Worm (Caenorhabditis elegans) whole organism, late embryonic: Measurements from ENCODE around the gene rnp-7.

Experiments
- C08G9.2 ChIP-seq: sonication (generic microtip); optimal IDR thresholded peaks from 2 replicates; lab custom pipeline; 2016; ENCODE audit warnings: mild to moderate bottlenecking, missing genetic modification characterization, moderate library complexity, missing compliant biosample characterization
- K02D7.2 ChIP-seq: sonication (generic microtip); optimal IDR thresholded peaks from 2 replicates; lab custom pipeline; 2017; ENCODE audit warnings: mild to moderate bottlenecking, missing genetic modification characterization, missing compliant biosample characterization
- K09A11.1 ChIP-seq: sonication (generic microtip); optimal IDR thresholded peaks from 2 replicates; lab custom pipeline; 2017; ENCODE audit warnings: antibody characterized with exemption, mild to moderate bottlenecking, missing genetic modification characterization, missing compliant biosample characterization; ENCODE audit not compliant: insufficient read depth
- T23F11.4 ChIP-seq: fragments of 200-800 bp; sonication (Bioruptor generic); optimal IDR thresholded peaks from 2 replicates; lab custom pipeline; 2018; ENCODE audit warnings: mild to moderate bottlenecking, missing genetic modification characterization, missing compliant biosample characterization
- ahr-1 ChIP-seq: sonication (generic microtip); optimal IDR thresholded peaks from 2 replicates; lab custom pipeline; 2016; ENCODE audit warnings: missing genetic modification characterization, missing compliant biosample characterization
- ceh-14 ChIP-seq: sonication (generic microtip); optimal IDR thresholded peaks from 2 replicates; lab custom pipeline; 2016; ENCODE audit warnings: missing genotype, missing genetic modification characterization, missing compliant biosample characterization
- ceh-19 ChIP-seq: fragments of 200-800 bp; sonication (Bioruptor generic); optimal IDR thresholded peaks from 2 replicates; lab custom pipeline; 2018; ENCODE audit warnings: mild to moderate bottlenecking, missing genetic modification characterization, missing compliant biosample characterization
- ceh-2 ChIP-seq: sonication (generic microtip); optimal IDR thresholded peaks from 2 replicates; lab custom pipeline; 2016; ENCODE audit warnings: missing genotype, missing genetic modification characterization, missing compliant biosample characterization
- ceh-22 ChIP-seq: sonication (generic microtip); optimal IDR thresholded peaks from 2 replicates; lab custom pipeline; 2017; ENCODE audit warnings: missing biosample characterization, missing genetic modification characterization
- ceh-31 ChIP-seq: sonication (generic microtip); optimal IDR thresholded peaks from 2 replicates; lab custom pipeline; 2016; ENCODE audit warnings: missing genetic modification characterization, missing compliant biosample characterization
- ceh-45 ChIP-seq: fragments of 200-800 bp; sonication (Bioruptor generic); IDR thresholded peaks from 2 replicates; pipeline ENCODE4 v1.3.6; 2022; ENCODE audit warnings: missing genetic modification reagents, missing genetic modification characterization, missing compliant biosample characterization
- ceh-48 ChIP-seq: sonication (generic microtip); optimal IDR thresholded peaks from 2 replicates; lab custom pipeline; 2016; ENCODE audit warnings: missing genetic modification characterization, inconsistent platforms, missing compliant biosample characterization
- ceh-6 ChIP-seq: fragments of 200-800 bp; sonication (Bioruptor generic); optimal IDR thresholded peaks from 2 replicates; lab custom pipeline; 2018; ENCODE audit warnings: mild to moderate bottlenecking, missing genetic modification characterization, missing compliant biosample characterization
- ceh-9 ChIP-seq: sonication (generic microtip); optimal IDR thresholded peaks from 2 replicates; lab custom pipeline; 2016; ENCODE audit warnings: mild to moderate bottlenecking, missing genetic modification characterization, inconsistent platforms, missing compliant biosample characterization
- dmd-4 ChIP-seq: sonication (generic microtip); optimal IDR thresholded peaks from 2 replicates; lab custom pipeline; 2016; ENCODE audit warnings: borderline replicate concordance, missing genetic modification characterization, missing compliant biosample characterization
- elt-2 ChIP-seq: sonication (generic microtip); optimal IDR thresholded peaks from 2 replicates; lab custom pipeline; 2016; ENCODE audit warnings: missing genetic modification reagents, missing genetic modification characterization, missing compliant biosample characterization
- ets-4 ChIP-seq: sonication (generic microtip); optimal IDR thresholded peaks from 2 replicates; lab custom pipeline; 2016; ENCODE audit warnings: missing genetic modification characterization, missing compliant biosample characterization
- fax-1 ChIP-seq: sonication (generic microtip); optimal IDR thresholded peaks from 2 replicates; lab custom pipeline; 2016; ENCODE audit warnings: missing genotype, missing genetic modification characterization, missing compliant biosample characterization
- fkh-6 ChIP-seq: sonication (generic microtip); optimal IDR thresholded peaks from 2 replicates; lab custom pipeline; 2016; ENCODE audit warnings: missing genetic modification characterization, missing compliant biosample characterization
- gmeb-2 ChIP-seq: sonication (generic microtip); optimal IDR thresholded peaks from 2 replicates; lab custom pipeline; 2016; ENCODE audit warnings: missing genetic modification characterization, inconsistent platforms, missing compliant biosample characterization
- hlh-15 ChIP-seq: sonication (generic microtip); optimal IDR thresholded peaks from 2 replicates; lab custom pipeline; 2016; ENCODE audit warnings: missing genetic modification characterization, missing compliant biosample characterization
- hlh-6 ChIP-seq: sonication (generic microtip); optimal IDR thresholded peaks from 2 replicates; lab custom pipeline; 2016; ENCODE audit warnings: missing genotype, missing genetic modification characterization, missing compliant biosample characterization
- hlh-8 ChIP-seq: sonication (generic microtip); optimal IDR thresholded peaks from 2 replicates; lab custom pipeline; 2016; ENCODE audit warnings: missing genotype, missing genetic modification characterization, missing compliant biosample characterization
- lin-11 ChIP-seq: fragments of 200-800 bp; sonication (Bioruptor generic); optimal IDR thresholded peaks from 2 replicates; lab custom pipeline; 2018; ENCODE audit warnings: mild to moderate bottlenecking, missing genetic modification characterization, missing compliant biosample characterization
- madf-2 ChIP-seq: sonication (generic microtip); optimal IDR thresholded peaks from 2 replicates; lab custom pipeline; 2017; ENCODE audit warnings: missing genetic modification characterization, missing compliant biosample characterization
- mec-3 ChIP-seq: sonication (generic microtip); optimal IDR thresholded peaks from 2 replicates; lab custom pipeline; 2016; ENCODE audit warnings: borderline replicate concordance, missing genetic modification characterization, missing compliant biosample characterization
- nhr-11 ChIP-seq: fragments of 150-350 bp; optimal IDR thresholded peaks from 2 replicates; lab custom pipeline; 2014; ENCODE audit warnings: missing biosample characterization, missing genetic modification characterization
- nhr-232 ChIP-seq: sonication (generic microtip); optimal IDR thresholded peaks from 2 replicates; lab custom pipeline; 2016; ENCODE audit warnings: missing genetic modification characterization, missing compliant biosample characterization
- odd-2 ChIP-seq: sonication (generic microtip); optimal IDR thresholded peaks from 2 replicates; lab custom pipeline; 2017; ENCODE audit warnings: antibody characterized with exemption, mild to moderate bottlenecking, missing genetic modification characterization, missing compliant biosample characterization
- pat-9 ChIP-seq: fragments of 200-800 bp; sonication (Bioruptor generic); optimal IDR thresholded peaks from 2 replicates; lab custom pipeline; 2018; ENCODE audit warnings: mild to moderate bottlenecking, missing genetic modification characterization, moderate library complexity, missing compliant biosample characterization
- pax-1 ChIP-seq: fragments of 150-350 bp; optimal IDR thresholded peaks from 2 replicates; lab custom pipeline; 2014; ENCODE audit warnings: missing biosample characterization, missing genetic modification characterization
- pha-2 ChIP-seq: sonication (generic microtip); optimal IDR thresholded peaks from 2 replicates; lab custom pipeline; 2017; ENCODE audit warnings: mild to moderate bottlenecking, missing genetic modification characterization, missing compliant biosample characterization
- pqm-1 ChIP-seq: sonication (generic microtip); optimal IDR thresholded peaks from 2 replicates; lab custom pipeline; 2016; ENCODE audit warnings: missing genetic modification characterization, missing compliant biosample characterization
- pros-1 ChIP-seq: fragments of 150-350 bp; optimal IDR thresholded peaks from 2 replicates; lab custom pipeline; 2014; ENCODE audit warnings: missing biosample characterization, missing genetic modification reagents, missing genetic modification characterization
- ref-2 ChIP-seq: sonication (generic microtip); optimal IDR thresholded peaks from 2 replicates; lab custom pipeline; 2016; ENCODE audit warnings: missing genetic modification characterization, missing compliant biosample characterization
- sox-2 ChIP-seq: fragments of 200-800 bp; sonication (Bioruptor generic); IDR thresholded peaks from 2 replicates; pipeline ENCODE4 v1.3.6; 2022; ENCODE audit warnings: missing genetic modification reagents, missing genetic modification characterization, missing compliant biosample characterization
- sox-4 ChIP-seq: sonication (generic microtip); optimal IDR thresholded peaks from 2 replicates; lab custom pipeline; 2017; ENCODE audit warnings: mild to moderate bottlenecking, missing genetic modification characterization, inconsistent platforms, missing compliant biosample characterization
- syd-9 ChIP-seq: sonication (generic microtip); optimal IDR thresholded peaks from 2 replicates; lab custom pipeline; 2016; ENCODE audit warnings: mild to moderate bottlenecking, missing genetic modification characterization, moderate library complexity, missing compliant biosample characterization
- tbx-2 ChIP-seq: sonication (generic microtip); optimal IDR thresholded peaks from 2 replicates; lab custom pipeline; 2016; ENCODE audit warnings: missing genetic modification characterization, missing compliant biosample characterization
- ttx-3 ChIP-seq: sonication (generic microtip); optimal IDR thresholded peaks from 2 replicates; lab custom pipeline; 2016; ENCODE audit warnings: missing genetic modification reagents, missing genetic modification characterization, missing compliant biosample characterization
- unc-3 ChIP-seq, 2 experiments: fragments of 200-800 bp in 1 of 2; sonication (Bioruptor generic) in 1 of 2; sonication (generic microtip) in 1 of 2; conservative IDR thresholded peaks in 1 of 2; optimal IDR thresholded peaks in 1 of 2; 2 replicates each; pipeline versions ENCODE4 v1.3.6 to Lab custom; 2016 to 2022; ENCODE audit warnings: missing compliant biosample characterization in 2 of 2, missing genetic modification characterization in 2 of 2, missing genetic modification reagents in 1 of 2
- unc-86 ChIP-seq: sonication (generic microtip); optimal IDR thresholded peaks from 2 replicates; lab custom pipeline; 2016; ENCODE audit warnings: missing genetic modification characterization, missing compliant biosample characterization
- zip-5 ChIP-seq: sonication (generic microtip); optimal IDR thresholded peaks from 2 replicates; lab custom pipeline; 2016; ENCODE audit warnings: missing genetic modification characterization, missing compliant biosample characterization
- ztf-16 ChIP-seq: sonication (generic microtip); optimal IDR thresholded peaks from 2 replicates; lab custom pipeline; 2017; ENCODE audit warnings: missing genetic modification characterization, missing compliant biosample characterization

rnp-7 gene

DNA sequence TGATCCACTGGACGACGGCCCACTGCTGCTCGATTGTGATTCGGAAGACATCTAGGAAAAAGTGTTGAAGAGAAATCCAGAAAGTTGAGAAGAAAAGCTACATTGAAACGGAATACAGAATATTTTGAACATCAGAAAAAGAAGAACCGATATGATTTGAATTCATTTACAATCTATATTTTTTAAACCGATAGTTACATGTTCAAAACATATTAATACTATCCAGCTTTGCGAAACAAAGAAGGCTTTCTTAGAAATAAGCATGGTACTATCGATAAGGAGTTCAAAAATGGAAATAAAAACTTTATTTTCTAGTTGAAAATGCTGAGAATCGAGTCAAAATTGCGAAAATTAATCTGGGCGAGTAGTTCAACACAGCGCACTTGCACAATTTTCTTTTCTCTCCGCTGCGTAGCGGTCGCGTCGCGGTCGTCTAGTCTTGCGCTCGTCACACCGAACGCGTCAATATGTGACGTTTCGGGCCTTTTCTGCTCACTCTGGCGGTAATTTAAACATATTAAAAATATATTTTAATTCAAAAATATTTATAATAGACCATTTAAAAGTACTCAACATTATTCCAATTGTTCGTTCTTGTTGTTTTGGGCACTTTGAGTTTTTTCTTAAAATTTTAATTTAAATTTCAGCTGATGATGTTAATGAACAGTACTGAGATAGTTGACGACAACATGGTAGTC lies 1.3 kb upstream of the rnp-7 start, which contains the start of the genes syf-2 and K04G7.1 (continued):
- no peak for TF ChIP-seq ceh-45 (GFP tag; lab: Robert Waterston, UW)
- no peak for TF ChIP-seq odd-2 (tag; lab: Kevin White, UChicago)
- TF ChIP-seq pros-1: peak; percentile 5
- no peak for TF ChIP-seq ttx-3
- no peak for TF ChIP-seq dmd-4 (tag; lab: Kevin White, UChicago)
- TF ChIP-seq zip-5: no peak
- TF ChIP-seq gmeb-2 (tag; lab: Kevin White, UChicago): no peak
- peak; percentile 42 for TF ChIP-seq K09A11.1 (tag; lab: Kevin White, UChicago)
- no peak for TF ChIP-seq madf-2 (tag; lab: Kevin White, UChicago)
- no peak for TF ChIP-seq hlh-15 (tag; lab: Kevin White, UChicago)
- no peak for TF ChIP-seq mec-3 (tag; lab: Kevin White, UChicago)
- no peak for TF ChIP-seq unc-86 (tag; lab: Kevin White, UChicago)
- no peak for TF ChIP-seq lin-11 (tag; lab: Kevin White, UChicago)
- no peak for TF ChIP-seq syd-9 (tag; lab: Kevin White, UChicago)
- TF ChIP-seq tbx-2 (tag; lab: Kevin White, UChicago): peak; percentile 72
- no peak for TF ChIP-seq pax-1 (tag; lab: Kevin White, UChicago)
- TF ChIP-seq, all 69 proteins: peak for 16

DNA sequence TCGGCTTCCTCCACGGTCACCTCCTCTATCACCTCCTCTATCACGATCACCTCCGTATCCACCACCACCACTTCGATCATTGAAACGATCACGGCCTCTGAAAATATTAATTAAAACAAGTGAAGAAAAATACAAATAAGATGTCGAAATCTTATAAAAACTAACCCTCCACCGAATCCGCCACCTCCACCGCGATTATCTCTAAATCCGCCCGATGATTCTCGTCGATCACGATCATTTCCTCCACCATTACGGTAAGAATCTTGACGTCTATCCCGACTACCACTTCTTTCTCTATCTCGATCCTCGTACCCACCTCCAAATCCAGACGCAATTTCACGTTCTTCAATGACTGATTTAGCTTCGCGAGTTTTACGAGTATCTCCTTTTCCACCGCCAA lies 1.7 kb downstream of the rnp-7 start:
- no peak for TF ChIP-seq ahr-1
- no peak for TF ChIP-seq lin-11 (tag; lab: Kevin White, UChicago)
- no peak for TF ChIP-seq pax-1 (tag; lab: Kevin White, UChicago)
- TF ChIP-seq ztf-16 (tag; lab: Kevin White, UChicago): no peak
- no peak for TF ChIP-seq T23F11.4 (GFP tag; lab: Kevin White, UChicago)
- no peak for TF ChIP-seq nhr-11 (tag; lab: Kevin White, UChicago)
- TF ChIP-seq ets-4: no peak
- TF ChIP-seq fkh-6: no peak
- TF ChIP-seq elt-2 (tag; lab: Kevin White, UChicago): no peak
- TF ChIP-seq pha-2: no peak
- no peak for TF ChIP-seq K09A11.1 (tag; lab: Kevin White, UChicago)
- no peak for TF ChIP-seq nhr-232 (tag; lab: Kevin White, UChicago)
- no peak for TF ChIP-seq ceh-14 (tag; lab: Kevin White, UChicago)
- TF ChIP-seq mec-3 (tag; lab: Kevin White, UChicago): no peak
- no peak for TF ChIP-seq hlh-6 (tag; lab: Kevin White, UChicago)

DNA sequence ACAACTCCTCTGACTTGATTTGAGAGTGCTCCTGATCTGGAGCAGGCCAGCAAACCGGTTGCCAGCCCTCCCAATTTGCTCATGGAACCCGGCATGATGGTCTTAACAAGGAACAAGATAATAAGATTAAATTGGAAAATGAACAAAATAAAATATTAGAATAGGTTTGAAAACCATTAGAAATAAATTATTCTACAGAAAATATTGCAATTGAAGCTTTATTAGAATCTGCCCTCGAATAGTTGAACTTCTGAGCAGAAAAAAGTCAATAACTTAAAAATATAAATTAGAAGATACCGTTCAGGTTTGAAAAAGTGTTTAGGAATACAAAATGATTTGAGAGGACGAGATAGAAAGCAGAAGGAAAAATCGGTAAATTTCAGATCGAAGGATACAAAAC lies 2.2 kb downstream of the rnp-7 start, which contains the start of gene nuo-4:
Gene nuo-4 (minus strand): TSS at position 101 of the 400 bp plus-strand sequence.
- TF ChIP-seq ceh-22 (tag; lab: Kevin White, UChicago) (no peak), sox-2 (no peak), ceh-31 (no peak), ceh-45 (GFP tag; lab: Robert Waterston, UW) (no peak), hlh-6 (tag; lab: Kevin White, UChicago) (no peak), ceh-2 (no peak), odd-2 (tag; lab: Kevin White, UChicago) (no peak), pros-1 (no peak), ref-2 (tag; lab: Kevin White, UChicago) (no peak), nhr-11 (tag; lab: Kevin White, UChicago) (no peak)
- TF ChIP-seq, all 69 proteins: peak for 0

DNA sequence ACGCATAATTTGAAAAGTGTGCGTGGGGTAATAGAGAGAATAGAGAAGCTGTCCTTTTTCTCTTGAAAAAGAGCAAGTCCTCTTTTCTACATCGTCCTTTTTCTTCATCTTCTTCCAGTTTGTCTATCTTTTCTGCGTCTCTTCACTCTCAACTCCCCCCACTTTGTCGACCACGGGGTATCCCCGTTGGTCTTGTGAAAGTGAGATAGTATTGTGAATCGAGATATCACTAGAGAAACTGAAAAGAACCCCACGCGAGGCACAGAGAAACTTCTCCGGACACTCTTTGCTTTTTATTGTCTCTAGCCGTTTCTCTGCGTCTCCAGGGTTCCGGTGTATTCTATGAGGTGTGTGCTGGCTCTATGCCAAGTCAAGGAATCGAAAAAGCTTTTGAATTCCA lies 5.3 kb downstream of the rnp-7 start:
- TF ChIP-seq elt-2 (tag; lab: Kevin White, UChicago): no peak
- no peak for TF ChIP-seq K02D7.2 (tag; lab: Kevin White, UChicago)
- no peak for TF ChIP-seq madf-2 (tag; lab: Kevin White, UChicago)
- TF ChIP-seq fax-1 (tag; lab: Kevin White, UChicago): peak; percentile 3
- TF ChIP-seq ztf-16 (tag; lab: Kevin White, UChicago): no peak
- TF ChIP-seq C08G9.2 (tag; lab: Kevin White, UChicago): peak; percentile 47
- TF ChIP-seq zip-5: peak; percentile 3
- TF ChIP-seq nhr-232 (tag; lab: Kevin White, UChicago): no peak
- peak; percentile 32 for TF ChIP-seq unc-86 (tag; lab: Kevin White, UChicago)
- TF ChIP-seq pat-9 (tag; lab: Kevin White, UChicago): peak; percentile 34
- TF ChIP-seq pha-2: no peak
- TF ChIP-seq sox-4 (tag; lab: Kevin White, UChicago): no peak
- no peak for TF ChIP-seq ceh-48 (tag; lab: Kevin White, UChicago)
- no peak for TF ChIP-seq syd-9 (tag; lab: Kevin White, UChicago)
- TF ChIP-seq pqm-1 (tag; lab: Kevin White, UChicago): peak; percentile 71
- no peak for TF ChIP-seq ceh-6 (GFP tag; lab: Kevin White, UChicago)
- TF ChIP-seq hlh-8 (tag; lab: Kevin White, UChicago): peak; percentile 57
- no peak for TF ChIP-seq ceh-9 (tag; lab: Kevin White, UChicago)
- no peak for TF ChIP-seq unc-3 (GFP tag; conservative IDR thresholded peaks at IDR 0.05; lab: Robert Waterston, UW)
- TF ChIP-seq unc-3 (tag; optimal IDR thresholded peaks at IDR 0.05; lab: Kevin White, UChicago): peak; percentile 45
- TF ChIP-seq ceh-19: no peak
